Fruit fly (Drosophila melanogaster) whole organism, embryonic: ENCODE results near the gene tex.

ENCODE experiments used
- Awh ChIP-seq: fragments of 200-800 bp; sonication (Bioruptor generic); IDR thresholded peaks from 2 replicates; pipeline ENCODE4, ENCODE4 v1.3.6; 2022; ENCODE audit warnings: missing biosample characterization, missing genetic modification characterization
- CG10147 ChIP-seq: fragments of 200-800 bp; sonication (Bioruptor generic); optimal IDR thresholded peaks from 2 replicates; lab custom pipeline; 2019; ENCODE audit warnings: missing biosample characterization, mild to moderate bottlenecking, missing genetic modification characterization, moderate library complexity
- CG1024 ChIP-seq: fragments of 200-800 bp; sonication (Bioruptor generic); IDR thresholded peaks from 2 replicates; pipeline ENCODE4 v1.3.6; 2022; ENCODE audit warnings: missing biosample characterization, missing genetic modification characterization
- CG10267 ChIP-seq: fragments of 200-800 bp; sonication (Bioruptor generic); optimal IDR thresholded peaks from 2 replicates; lab custom pipeline; 2018; ENCODE audit warnings: missing biosample characterization, mild to moderate bottlenecking, missing genetic modification characterization, moderate library complexity
- CG10979 ChIP-seq: fragments of 200-800 bp; sonication (Bioruptor generic); optimal IDR thresholded peaks from 2 replicates; lab custom pipeline; 2018; ENCODE audit warnings: missing biosample characterization, mild to moderate bottlenecking, missing genetic modification characterization, moderate library complexity
- CG11093 ChIP-seq: fragments of 200-800 bp; sonication (Bioruptor generic); IDR thresholded peaks from 3 replicates; pipeline ENCODE4 v1.3.6; 2022; ENCODE audit warnings: missing biosample characterization, missing genetic modification characterization
- CG11456 ChIP-seq: fragments of 200-800 bp; sonication (Bioruptor generic); IDR thresholded peaks from 3 replicates; pipeline ENCODE4 v1.3.6; 2022; ENCODE audit warnings: missing biosample characterization, missing genetic modification characterization
- CG11695 ChIP-seq: fragments of 200-800 bp; sonication (Bioruptor generic); IDR thresholded peaks from 3 replicates; pipeline ENCODE4 v1.3.6; 2022; ENCODE audit warnings: missing biosample characterization, missing genetic modification characterization
- CG1233 ChIP-seq: fragments of 200-800 bp; sonication (Bioruptor generic); optimal IDR thresholded peaks from 4 replicates; lab custom pipeline; 2018; ENCODE audit warnings: missing biosample characterization, mild to moderate bottlenecking, missing genetic modification characterization
- CG13624 ChIP-seq: fragments of 200-800 bp; sonication (Bioruptor generic); optimal IDR thresholded peaks from 2 replicates; lab custom pipeline; 2016; ENCODE audit warnings: missing biosample characterization, missing genetic modification characterization
- CG14050 ChIP-seq: fragments of 200-800 bp; sonication (Bioruptor generic); IDR thresholded peaks from 3 replicates; pipeline ENCODE4 v1.3.6; 2022; ENCODE audit warnings: missing biosample characterization, missing genetic modification characterization
- CG14667 ChIP-seq: fragments of 200-800 bp; sonication (Bioruptor generic); IDR thresholded peaks from 2 replicates; pipeline ENCODE4 v1.3.6; 2022; ENCODE audit warnings: missing biosample characterization, missing genetic modification characterization
- CG15269 ChIP-seq: fragments of 200-800 bp; sonication (Bioruptor generic); optimal IDR thresholded peaks from 2 replicates; lab custom pipeline; 2018; ENCODE audit warnings: missing biosample characterization, mild to moderate bottlenecking, missing genetic modification characterization, moderate library complexity
- CG15696 ChIP-seq: fragments of 200-800 bp; sonication (Bioruptor generic); optimal IDR thresholded peaks from 2 replicates; lab custom pipeline; 2019; ENCODE audit warnings: missing biosample characterization, mild to moderate bottlenecking, missing genetic modification characterization, moderate library complexity
- CG17328 ChIP-seq: fragments of 200-800 bp; sonication (Bioruptor generic); IDR thresholded peaks from 2 replicates; pipeline ENCODE4 v1.3.6; 2022; ENCODE audit warnings: missing biosample characterization, missing genetic modification characterization
- CG17385 ChIP-seq: fragments of 200-800 bp; sonication (Bioruptor generic); optimal IDR thresholded peaks from 3 replicates; lab custom pipeline; 2018; ENCODE audit warnings: missing biosample characterization, mild to moderate bottlenecking, missing genetic modification characterization
- CG31224 ChIP-seq: fragments of 200-800 bp; sonication (Bioruptor generic); IDR thresholded peaks from 2 replicates; pipeline ENCODE4 v1.3.6; 2022; ENCODE audit warnings: missing biosample characterization, missing genetic modification characterization
- CG3281 ChIP-seq: fragments of 200-800 bp; sonication (Bioruptor generic); optimal IDR thresholded peaks from 3 replicates; lab custom pipeline; 2017; ENCODE audit warnings: missing biosample characterization, mild to moderate bottlenecking, missing genetic modification characterization
- CG4424 ChIP-seq: fragments of 200-800 bp; sonication (Bioruptor generic); optimal IDR thresholded peaks from 3 replicates; lab custom pipeline; 2016; ENCODE audit warnings: missing biosample characterization, missing genetic modification characterization
- CG4730 ChIP-seq: fragments of 200-800 bp; sonication (Bioruptor generic); IDR thresholded peaks from 2 replicates; pipeline ENCODE4 v1.3.6; 2022; ENCODE audit warnings: missing biosample characterization, missing genetic modification characterization
- CG8281 ChIP-seq: fragments of 200-800 bp; sonication (Bioruptor generic); optimal IDR thresholded peaks from 2 replicates; lab custom pipeline; 2018; ENCODE audit warnings: missing biosample characterization, mild to moderate bottlenecking, missing genetic modification characterization, moderate library complexity
- CG9817 ChIP-seq: fragments of 200-800 bp; sonication (Bioruptor generic); optimal IDR thresholded peaks from 2 replicates; lab custom pipeline; 2018; ENCODE audit warnings: missing biosample characterization, mild to moderate bottlenecking, missing genetic modification characterization, moderate library complexity
- CoRest ChIP-seq: fragments of 200-800 bp; sonication (Bioruptor generic); optimal IDR thresholded peaks from 3 replicates; lab custom pipeline; 2018; ENCODE audit warnings: missing biosample characterization, mild to moderate bottlenecking, missing genetic modification characterization, moderate library complexity
- D19B ChIP-seq: fragments of 200-800 bp; sonication (Bioruptor generic); optimal IDR thresholded peaks from 2 replicates; lab custom pipeline; 2017; ENCODE audit warnings: missing biosample characterization, mild to moderate bottlenecking, missing genetic modification characterization
- Dip2 ChIP-seq: fragments of 200-800 bp; sonication (Bioruptor generic); IDR thresholded peaks from 2 replicates; pipeline ENCODE4 v1.3.6; 2022; ENCODE audit warnings: missing biosample characterization, missing genetic modification characterization
- E2f2 ChIP-seq: fragments of 200-800 bp; sonication (Bioruptor generic); IDR thresholded peaks from 2 replicates; pipeline ENCODE4 v1.3.6; 2022; ENCODE audit warnings: missing biosample characterization, missing genetic modification characterization
- Gug ChIP-seq: fragments of 200-800 bp; sonication (Bioruptor generic); IDR thresholded peaks from 4 replicates; pipeline ENCODE4 v1.3.6; 2022; ENCODE audit warnings: missing biosample characterization, missing genetic modification characterization
- HmgZ ChIP-seq: fragments of 200-800 bp; sonication (Bioruptor generic); optimal IDR thresholded peaks from 2 replicates; lab custom pipeline; 2018; ENCODE audit warnings: missing biosample characterization, mild to moderate bottlenecking, missing genetic modification characterization
- Hmr ChIP-seq: fragments of 200-800 bp; sonication (Bioruptor generic); optimal IDR thresholded peaks from 3 replicates; lab custom pipeline; 2017; ENCODE audit warnings: mild to moderate bottlenecking, missing biosample characterization, missing genetic modification reagents, missing genetic modification characterization
- Hr78 ChIP-seq, 2 experiments: fragments of 200-800 bp in 1 of 2; fragments of >200 bp in 1 of 2; sonication (Bioruptor generic) in 1 of 2; optimal IDR thresholded peaks; 2 replicates each; lab custom pipeline; 2017 to 2019; ENCODE audit warnings: missing biosample characterization in 2 of 2, missing genetic modification characterization in 2 of 2, mild to moderate bottlenecking in 1 of 2, moderate library complexity in 1 of 2
- Oli ChIP-seq: fragments of 200-800 bp; sonication (Bioruptor generic); optimal IDR thresholded peaks from 2 replicates; lab custom pipeline; 2018; ENCODE audit warnings: missing biosample characterization, mild to moderate bottlenecking, missing genetic modification characterization, moderate library complexity
- PHDP ChIP-seq: fragments of 200-800 bp; sonication (Bioruptor generic); optimal IDR thresholded peaks from 3 replicates; lab custom pipeline; 2018; ENCODE audit warnings: missing biosample characterization, mild to moderate bottlenecking, missing genetic modification characterization, moderate library complexity
- YL-1 ChIP-seq: fragments of 200-800 bp; sonication (Bioruptor generic); optimal IDR thresholded peaks from 3 replicates; lab custom pipeline; 2017; ENCODE audit warnings: missing biosample characterization, mild to moderate bottlenecking, missing genetic modification characterization
- ap ChIP-seq: fragments of 200-800 bp; sonication (Bioruptor generic); IDR thresholded peaks from 2 replicates; pipeline ENCODE4 v1.3.6; 2022; ENCODE audit warnings: missing biosample characterization, missing genetic modification characterization
- ase ChIP-seq: fragments of 200-800 bp; sonication (Bioruptor generic); IDR thresholded peaks from 3 replicates; pipeline ENCODE4 v1.3.6; 2022; ENCODE audit warnings: missing biosample characterization, missing genetic modification characterization
- cas ChIP-seq: fragments of 200-800 bp; sonication (Bioruptor generic); IDR thresholded peaks from 2 replicates; pipeline ENCODE4 v1.3.6; 2022; ENCODE audit warnings: missing biosample characterization, missing genetic modification characterization
- dpn ChIP-seq, 2 experiments: fragments of 200-800 bp; sonication (Bioruptor generic); optimal IDR thresholded peaks; 3 replicates each; lab custom pipeline; 2016; ENCODE audit warnings: missing biosample characterization in 2 of 2, missing genetic modification characterization in 2 of 2
- emc ChIP-seq: fragments of 200-800 bp; sonication (Bioruptor generic); optimal IDR thresholded peaks from 2 replicates; lab custom pipeline; 2016; ENCODE audit warnings: missing biosample characterization, missing genetic modification characterization
- eyg ChIP-seq: fragments of 200-800 bp; sonication (Bioruptor generic); optimal IDR thresholded peaks from 3 replicates; lab custom pipeline; 2016; ENCODE audit warnings: missing biosample characterization, missing genetic modification characterization
- fd3F ChIP-seq: fragments of 200-800 bp; sonication (Bioruptor generic); optimal IDR thresholded peaks from 2 replicates; lab custom pipeline; 2018; ENCODE audit warnings: missing biosample characterization, mild to moderate bottlenecking, missing genetic modification characterization, moderate library complexity
- ftz-f1 ChIP-seq: fragments of 200-800 bp; sonication (Bioruptor generic); optimal IDR thresholded peaks from 2 replicates; lab custom pipeline; 2016; ENCODE audit warnings: missing biosample characterization, missing genetic modification characterization
- klu ChIP-seq: fragments of 200-800 bp; sonication (Bioruptor generic); IDR thresholded peaks from 2 replicates; pipeline ENCODE4 v1.3.6; 2022; ENCODE audit warnings: missing biosample characterization, missing genetic modification characterization
- oc ChIP-seq: fragments of 200-800 bp; sonication (Bioruptor generic); optimal IDR thresholded peaks from 2 replicates; lab custom pipeline; 2018; ENCODE audit warnings: missing biosample characterization, mild to moderate bottlenecking, missing genetic modification characterization, moderate library complexity
- org-1 ChIP-seq: fragments of 200-800 bp; sonication (Bioruptor generic); optimal IDR thresholded peaks from 2 replicates; lab custom pipeline; 2017; ENCODE audit warnings: missing biosample characterization, missing genetic modification characterization
- prd ChIP-seq, 3 experiments: fragments of >200 bp in 2 of 3; fragments of 200-800 bp in 1 of 3; sonication (Bioruptor generic) in 1 of 3; optimal IDR thresholded peaks in 2 of 3; IDR thresholded peaks in 1 of 3; 2 replicates in 2 of 3; 3 replicates in 1 of 3; pipeline versions ENCODE4 v1.3.6 to Lab custom; 2017 to 2022; ENCODE audit warnings: missing biosample characterization in 1 of 3, missing genetic modification characterization in 1 of 3
- row ChIP-seq: fragments of 200-800 bp; sonication (Bioruptor generic); IDR thresholded peaks from 3 replicates; pipeline ENCODE4 v1.3.6; 2022; ENCODE audit warnings: missing biosample characterization, missing genetic modification characterization
- sisA ChIP-seq: fragments of 200-800 bp; sonication (Bioruptor generic); IDR thresholded peaks from 2 replicates; pipeline ENCODE4 v1.3.6; 2022; ENCODE audit warnings: missing biosample characterization, missing genetic modification characterization
- ssp ChIP-seq: fragments of 200-800 bp; sonication (Bioruptor generic); IDR thresholded peaks from 2 replicates; pipeline ENCODE4 v1.3.6; 2022; ENCODE audit warnings: missing biosample characterization, missing genetic modification characterization
- ttk ChIP-seq: fragments of 200-800 bp; sonication (Bioruptor generic); IDR thresholded peaks from 2 replicates; pipeline ENCODE4 v2.1.2; 2022; ENCODE audit warnings: missing biosample characterization, missing genetic modification characterization
- wdn ChIP-seq: fragments of 200-800 bp; sonication (Bioruptor generic); IDR thresholded peaks from 2 replicates; pipeline ENCODE4 v1.3.6; 2022; ENCODE audit warnings: missing biosample characterization, missing genetic modification characterization

The tex gene

dm6 chr3R:8354458-8354857, 46.0 kb upstream of the tex start (continued):
- TF ChIP-seq CoRest (tag; lab: Kevin White, UChicago) (peak; percentile 0), oc (peak; percentile 62), ase (peak; percentile 63; the same call in 2 of the 3 replicates), CG8281 (tag; lab: Kevin White, UChicago) (no peak), klu (no peak), CG31224 (GFP tag; lab: Robert Waterston, UW) (peak; percentile 40; the same call in 1 of the 2 replicates), prd (optimal IDR thresholded peaks at IDR 0.05; lab: Kevin White, UChicago) (no peak), prd (GFP tag; IDR thresholded peaks at IDR 0.05; lab: Robert Waterston, UW) (peak; percentile 76), CG17328 (peak; percentile 54; the same call in 1 of the 2 replicates), org-1 (peak; percentile 11), Gug (GFP tag; lab: Robert Waterston, UW) (peak; percentile 39; the same call in 1 of the 4 replicates), CG13624 (no peak), ttk (peak; percentile 64), CG17385 (GFP tag; lab: Kevin White, UChicago) (peak; percentile 38), E2f2 (GFP tag; lab: Robert Waterston, UW) (peak; percentile 28; the same call in 1 of the 2 replicates), CG10979 (peak; percentile 7), row (GFP tag; lab: Robert Waterston, UW) (peak; percentile 77), Hmr (peak; percentile 64), Hr78 (GFP tag; optimal IDR thresholded peaks at IDR 0.05; lab: Kevin White, UChicago) (peak in 1 of 2 experiments; percentile 49), emc (GFP tag; lab: Kevin White, UChicago) (no peak), ftz-f1 (peak; percentile 1), fd3F (GFP tag; lab: Kevin White, UChicago) (peak; percentile 28), CG14667 (GFP tag; lab: Robert Waterston, UW) (peak; percentile 55; the same call in 1 of the 2 replicates), CG14050 (peak; percentile 64; the same call in 2 of the 3 replicates), dpn (GFP tag; optimal IDR thresholded peaks at IDR 0.05; lab: Kevin White, UChicago) (peak in 1 of 2 experiments; percentile 31), HmgZ (peak; percentile 11), wdn (GFP tag; lab: Robert Waterston, UW) (peak; percentile 25; the same call in 1 of the 2 replicates), CG1233 (GFP tag; lab: Kevin White, UChicago) (peak; percentile 24), CG9817 (tag; lab: Kevin White, UChicago) (peak; percentile 66), sisA (GFP tag; lab: Robert Waterston, UW) (peak; percentile 68), ap (GFP tag; lab: Robert Waterston, UW) (peak; percentile 40; the same call in 1 of the 2 replicates), CG4730 (peak; percentile 47), D19B (no peak), CG11695 (GFP tag; lab: Robert Waterston, UW) (peak; percentile 65; the same call in 1 of the 3 replicates), CG10267 (tag; lab: Kevin White, UChicago) (peak; percentile 1), CG1024 (0 out of 2 replicates have a peak, but pooled peaks have one; percentile 16), CG3281 (GFP tag; lab: Kevin White, UChicago) (peak; percentile 26), CG10147 (GFP tag; lab: Kevin White, UChicago) (peak; percentile 6), CG4424 (peak; percentile 21), YL-1 (GFP tag; lab: Kevin White, UChicago) (peak; percentile 7), CG11093 (GFP tag; lab: Robert Waterston, UW) (peak; percentile 46; the same call in 2 of the 3 replicates), eyg (GFP tag; lab: Kevin White, UChicago) (no peak), Dip2 (no peak), CG15269 (tag; lab: Kevin White, UChicago) (peak; percentile 72), CG11456 (GFP tag; lab: Robert Waterston, UW) (0 out of 3 replicates have a peak, but pooled peaks have one; percentile 56), ssp (GFP tag; lab: Robert Waterston, UW) (peak; percentile 31; the same call in 1 of the 2 replicates), Awh (GFP tag; lab: Robert Waterston, UW) (peak; percentile 74), PHDP (tag; lab: Kevin White, UChicago) (peak; percentile 69), Oli (tag; lab: Kevin White, UChicago) (peak; percentile 52), CG15696 (no peak), cas (GFP tag; lab: Robert Waterston, UW) (0 out of 2 replicates have a peak, but pooled peaks have one; percentile 30)
